Worm (Caenorhabditis elegans): ENCODE data around the gene clec-3.

- TF ChIP-seq zag-1 (tag; optimal IDR thresholded peaks at IDR 0.05): no peak
- no peak for TF ChIP-seq nhr-11 (tag; optimal IDR thresholded peaks at IDR 0.05)
Observed at ce11 chrII:2996721-2997120, 23.0 kb downstream of the clec-3 start, which contains the start of gene lido-8.

Data from whole organism, L1 larva.